Worm (Caenorhabditis elegans) whole organism, L2 larva: Measurements from ENCODE around the gene pes-8.
A peak's percentile ranks its signal among the peaks of the same experiment; 100 is the strongest.

Experiments
- C34F6.9 ChIP-seq: fragments of 150-350 bp; optimal IDR thresholded peaks from 2 replicates; lab custom pipeline; 2014; ENCODE audit warnings: missing biosample characterization, missing genetic modification characterization
- F13H6.1 ChIP-seq: sonication (generic microtip); optimal IDR thresholded peaks from 2 replicates; lab custom pipeline; 2016; ENCODE audit warnings: missing genetic modification characterization, missing compliant biosample characterization
- R02D3.7 ChIP-seq: fragments of 150-350 bp; optimal IDR thresholded peaks from 2 replicates; lab custom pipeline; 2014; ENCODE audit warnings: missing biosample characterization, missing genetic modification characterization
- Y55F3AM.14 ChIP-seq: fragments of 200-800 bp; sonication (Bioruptor generic); optimal IDR thresholded peaks from 2 replicates; lab custom pipeline; 2018; ENCODE audit warnings: mild to moderate bottlenecking, missing genetic modification characterization, missing compliant biosample characterization
- ZK546.5 ChIP-seq: sonication (generic microtip); optimal IDR thresholded peaks from 2 replicates; lab custom pipeline; 2017; ENCODE audit warnings: missing biosample characterization, missing genetic modification characterization
- aly-2 ChIP-seq: fragments of 150-350 bp; optimal IDR thresholded peaks from 2 replicates; lab custom pipeline; 2014; ENCODE audit warnings: missing biosample characterization, missing genetic modification characterization
- ama-1 ChIP-seq: fragments of 150-350 bp; optimal IDR thresholded peaks from 2 replicates; lab custom pipeline; 2018; ENCODE audit warnings: inconsistent platforms
- blmp-1 ChIP-seq: sonication (generic microtip); optimal IDR thresholded peaks from 2 replicates; lab custom pipeline; 2017; ENCODE audit warnings: missing genetic modification characterization, mild to moderate bottlenecking, missing compliant biosample characterization, antibody characterized with exemption, moderate library complexity; ENCODE audit not compliant: insufficient read depth
- ceh-16 ChIP-seq: fragments of 150-350 bp; optimal IDR thresholded peaks from 2 replicates; lab custom pipeline; 2014; ENCODE audit warnings: missing biosample characterization, missing genetic modification characterization
- ceh-82 ChIP-seq: fragments of 150-350 bp; optimal IDR thresholded peaks from 2 replicates; lab custom pipeline; 2014; ENCODE audit warnings: missing biosample characterization, missing genetic modification characterization
- crh-2 ChIP-seq: sonication (generic microtip); optimal IDR thresholded peaks from 2 replicates; lab custom pipeline; 2017; ENCODE audit warnings: missing biosample characterization, missing genetic modification characterization
- dmd-4 ChIP-seq: sonication (generic microtip); optimal IDR thresholded peaks from 2 replicates; lab custom pipeline; 2017; ENCODE audit warnings: missing biosample characterization, missing genetic modification characterization
- egl-27 ChIP-seq: sonication (generic microtip); optimal IDR thresholded peaks from 3 replicates; lab custom pipeline; 2017; ENCODE audit warnings: missing biosample characterization, missing genetic modification reagents, missing genetic modification characterization
- elt-1 ChIP-seq: fragments of 150-350 bp; optimal IDR thresholded peaks from 2 replicates; lab custom pipeline; 2014; ENCODE audit warnings: missing biosample characterization, missing genetic modification characterization
- elt-3 ChIP-seq: sonication (generic microtip); optimal IDR thresholded peaks from 2 replicates; lab custom pipeline; 2017; ENCODE audit warnings: missing biosample characterization, missing genetic modification characterization
- fos-1 ChIP-seq: fragments of 150-350 bp; optimal IDR thresholded peaks from 2 replicates; lab custom pipeline; 2014; ENCODE audit warnings: missing biosample characterization, missing genetic modification characterization
- gmeb-1 ChIP-seq: fragments of 150-350 bp; optimal IDR thresholded peaks from 2 replicates; lab custom pipeline; 2014; ENCODE audit warnings: missing biosample characterization, missing genetic modification characterization
- lin-11 ChIP-seq: fragments of 150-350 bp; sonication (generic microtip); optimal IDR thresholded peaks from 2 replicates; lab custom pipeline; 2014; ENCODE audit warnings: missing biosample characterization, missing genetic modification characterization, inconsistent platforms, mixed read lengths
- lin-13 ChIP-seq: fragments of 150-350 bp; optimal IDR thresholded peaks from 2 replicates; lab custom pipeline; 2014; ENCODE audit warnings: missing biosample characterization, missing genetic modification reagents, missing genetic modification characterization
- lin-39 ChIP-seq: fragments of 150-350 bp; optimal IDR thresholded peaks from 2 replicates; lab custom pipeline; 2014; ENCODE audit warnings: missing biosample characterization, missing genetic modification reagents, missing genetic modification characterization
- mab-5 ChIP-seq: fragments of 150-350 bp; optimal IDR thresholded peaks from 2 replicates; lab custom pipeline; 2014; ENCODE audit warnings: missing biosample characterization, missing genetic modification characterization
- mbf-1 ChIP-seq: sonication (generic microtip); optimal IDR thresholded peaks from 2 replicates; lab custom pipeline; 2017; ENCODE audit warnings: missing biosample characterization, missing genetic modification characterization
- mdl-1 ChIP-seq, 2 experiments: fragments of 150-350 bp in 1 of 2; sonication (generic microtip) in 1 of 2; optimal IDR thresholded peaks; 2 replicates each; lab custom pipeline; 2017; ENCODE audit warnings: missing biosample characterization in 2 of 2, missing genetic modification characterization in 2 of 2
- nhr-10 ChIP-seq: sonication (generic microtip); optimal IDR thresholded peaks from 2 replicates; lab custom pipeline; 2017; ENCODE audit warnings: missing biosample characterization, missing genetic modification characterization
- nhr-129 ChIP-seq: fragments of 150-350 bp; optimal IDR thresholded peaks from 2 replicates; lab custom pipeline; 2014; ENCODE audit warnings: missing biosample characterization, missing genetic modification characterization
- nhr-21 ChIP-seq: fragments of 150-350 bp; optimal IDR thresholded peaks from 2 replicates; lab custom pipeline; 2014; ENCODE audit warnings: missing biosample characterization, missing genetic modification characterization
- nhr-23 ChIP-seq: fragments of 150-350 bp; optimal IDR thresholded peaks from 2 replicates; lab custom pipeline; 2014; ENCODE audit warnings: missing biosample characterization, missing genetic modification reagents, missing genetic modification characterization
- nhr-237 ChIP-seq: fragments of 150-350 bp; optimal IDR thresholded peaks from 2 replicates; lab custom pipeline; 2014; ENCODE audit warnings: missing biosample characterization, missing genetic modification characterization
- nhr-25 ChIP-seq: fragments of 150-350 bp; sonication (generic microtip); optimal IDR thresholded peaks from 3 replicates; lab custom pipeline; 2014; ENCODE audit warnings: missing biosample characterization, missing genetic modification characterization
- sem-4 ChIP-seq: fragments of 150-350 bp; optimal IDR thresholded peaks from 2 replicates; lab custom pipeline; 2014; ENCODE audit warnings: missing biosample characterization, missing genetic modification reagents, missing genetic modification characterization
- skn-1 ChIP-seq: sonication (generic microtip); optimal IDR thresholded peaks from 2 replicates; lab custom pipeline; 2017; ENCODE audit warnings: missing biosample characterization, missing genetic modification characterization
- sma-9 ChIP-seq, 2 experiments: fragments of 150-350 bp in 1 of 2; sonication (generic microtip) in 1 of 2; optimal IDR thresholded peaks; 2 replicates each; lab custom pipeline; 2014 to 2016; ENCODE audit warnings: missing genetic modification characterization in 2 of 2, mild to moderate bottlenecking in 1 of 2, missing biosample characterization in 1 of 2, missing compliant biosample characterization in 1 of 2, missing genetic modification reagents in 1 of 2, moderate library complexity in 1 of 2
- snpc-4 ChIP-seq: fragments of 150-350 bp; optimal IDR thresholded peaks from 2 replicates; lab custom pipeline; 2014; ENCODE audit warnings: missing biosample characterization, missing genetic modification characterization
- unc-55 ChIP-seq: fragments of 150-350 bp; sonication (generic microtip); optimal IDR thresholded peaks from 3 replicates; lab custom pipeline; 2014; ENCODE audit warnings: missing biosample characterization, missing genetic modification reagents, missing genetic modification characterization
- zag-1 ChIP-seq: fragments of 150-350 bp; optimal IDR thresholded peaks from 2 replicates; lab custom pipeline; 2014; ENCODE audit warnings: missing biosample characterization, missing genetic modification characterization
- ztf-1 ChIP-seq: fragments of 200-800 bp; sonication (Bioruptor generic); conservative IDR thresholded peaks from 2 replicates; pipeline ENCODE4 v1.3.6; 2022; ENCODE audit warnings: missing genetic modification characterization, missing compliant biosample characterization
- ztf-11 ChIP-seq: sonication (generic microtip); optimal IDR thresholded peaks from 2 replicates; lab custom pipeline; 2017; ENCODE audit warnings: missing biosample characterization, missing genetic modification characterization
- ztf-4 ChIP-seq: fragments of 150-350 bp; optimal IDR thresholded peaks from 2 replicates; lab custom pipeline; 2014; ENCODE audit warnings: missing biosample characterization, missing genetic modification characterization

The pes-8 gene

DNA sequence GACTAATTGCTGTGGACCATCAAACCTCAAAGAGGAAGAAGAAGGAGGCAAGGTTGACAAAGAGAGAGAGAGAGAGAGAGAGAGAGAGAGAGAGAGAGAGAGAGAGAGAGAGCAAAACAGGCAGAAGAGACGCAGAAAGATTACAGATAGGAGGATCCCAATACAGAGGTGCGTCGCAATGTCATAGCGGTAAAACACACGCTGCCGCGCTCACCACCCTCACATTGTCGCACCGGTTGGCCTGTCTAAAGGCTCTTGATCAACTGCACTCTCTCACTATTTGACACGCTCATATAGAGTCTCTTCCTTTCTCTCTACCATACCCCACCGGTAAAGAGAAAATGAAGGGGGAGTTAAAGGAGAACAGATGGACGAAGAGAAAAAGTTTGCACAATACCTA is 26.3 kb upstream of the pes-8 start:
- no peak for TF ChIP-seq unc-55 (GFP tag; lab: Kevin White, UChicago)
- peak in 1 of 2 experiments; percentile 5 for TF ChIP-seq mdl-1 (tag; optimal IDR thresholded peaks at IDR 0.05; lab: Kevin White, UChicago)
- peak; percentile 63 for TF ChIP-seq fos-1
- TF ChIP-seq C34F6.9 (tag; lab: Kevin White, UChicago), result no peak
- TF ChIP-seq elt-3 (tag; lab: Kevin White, UChicago), result no peak
- TF ChIP-seq F13H6.1 (tag; lab: Kevin White, UChicago), result peak; percentile 60
- peak; percentile 22 for TF ChIP-seq crh-2 (tag; lab: Kevin White, UChicago)
- no peak for TF ChIP-seq ZK546.5 (tag; lab: Kevin White, UChicago)
- no peak for TF ChIP-seq elt-1
- TF ChIP-seq ztf-1, result no peak
- no peak for TF ChIP-seq ama-1
- TF ChIP-seq nhr-21, result peak; percentile 10
- TF ChIP-seq ztf-4, result no peak
- no peak for TF ChIP-seq egl-27
- TF ChIP-seq nhr-23 (tag; lab: Kevin White, UChicago), result no peak
- peak; percentile 14 for TF ChIP-seq nhr-25 (tag; lab: Kevin White, UChicago)
- peak; percentile 56 for TF ChIP-seq sma-9 (GFP tag; optimal IDR thresholded peaks at IDR 0.05; lab: Kevin White, UChicago)
- no peak for TF ChIP-seq sma-9 (tag; optimal IDR thresholded peaks at IDR 0.05; lab: Kevin White, UChicago)
- peak; percentile 43 for TF ChIP-seq blmp-1
- peak; percentile 20 for TF ChIP-seq nhr-129 (tag; lab: Kevin White, UChicago)
- TF ChIP-seq snpc-4 (tag; lab: Kevin White, UChicago), result no peak
- no peak for TF ChIP-seq ceh-82 (tag; lab: Kevin White, UChicago)
- peak; percentile 8 for TF ChIP-seq gmeb-1 (tag; lab: Kevin White, UChicago)

DNA sequence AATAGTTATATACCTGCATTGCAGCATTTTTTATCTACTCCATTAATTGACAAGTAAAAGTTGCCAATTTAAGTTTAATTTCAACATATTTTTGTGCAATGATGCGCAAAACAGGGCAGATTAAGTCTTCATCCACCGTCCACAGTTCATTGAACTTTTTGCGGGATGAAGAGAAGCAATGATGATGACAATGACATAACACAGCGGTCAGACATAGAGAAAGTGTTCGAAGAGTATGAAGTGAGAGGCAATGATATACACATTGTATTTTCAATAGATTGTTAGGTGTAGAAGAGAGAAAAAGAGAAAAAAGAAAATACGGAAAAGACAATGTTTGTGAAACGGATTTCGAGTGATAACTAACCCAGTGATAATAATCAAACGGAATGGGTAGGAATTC is 24.7 kb upstream of the pes-8 start:
- TF ChIP-seq nhr-21 (peak; percentile 31), ZK546.5 (tag; lab: Kevin White, UChicago) (no peak)

DNA sequence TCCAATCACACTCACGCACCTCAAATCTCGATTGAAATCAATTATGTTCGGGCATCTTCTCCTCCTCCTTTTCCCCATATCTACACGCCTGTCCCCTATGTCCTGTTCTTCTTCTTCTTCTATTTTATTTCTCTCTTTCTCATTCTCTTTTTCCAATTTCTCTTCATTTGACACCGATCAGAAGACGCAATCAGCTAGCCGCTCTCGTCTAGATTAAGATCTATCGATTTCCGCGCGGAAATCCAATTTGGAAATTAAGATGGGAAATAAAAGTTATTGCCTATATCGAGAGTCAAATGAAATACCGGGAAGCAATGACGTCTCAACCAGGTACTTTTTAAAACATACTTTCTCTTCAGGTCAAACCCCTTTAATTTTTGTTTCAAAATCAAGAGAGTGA is 23.1 kb upstream of the pes-8 start:
- TF ChIP-seq ceh-16 (peak; percentile 97), fos-1 (peak; percentile 6), skn-1 (tag; lab: Kevin White, UChicago) (no peak), ztf-1 (no peak), nhr-21 (peak; percentile 19), ama-1 (no peak), elt-3 (tag; lab: Kevin White, UChicago) (no peak), crh-2 (tag; lab: Kevin White, UChicago) (no peak), nhr-237 (tag; lab: Kevin White, UChicago) (no peak), snpc-4 (tag; lab: Kevin White, UChicago) (no peak), nhr-23 (tag; lab: Kevin White, UChicago) (no peak), C34F6.9 (tag; lab: Kevin White, UChicago) (peak; percentile 25), zag-1 (tag; lab: Kevin White, UChicago) (no peak), mab-5 (tag; lab: Kevin White, UChicago) (no peak), sma-9 (GFP tag; optimal IDR thresholded peaks at IDR 0.05; lab: Kevin White, UChicago) (peak; percentile 50), sma-9 (tag; optimal IDR thresholded peaks at IDR 0.05; lab: Kevin White, UChicago) (no peak), nhr-25 (tag; lab: Kevin White, UChicago) (peak; percentile 23), sem-4 (tag; lab: Kevin White, UChicago) (peak; percentile 70), lin-11 (tag; lab: Kevin White, UChicago) (no peak), nhr-129 (tag; lab: Kevin White, UChicago) (no peak), mbf-1 (tag; lab: Kevin White, UChicago) (no peak), lin-13 (no peak), ztf-4 (no peak), R02D3.7 (tag; lab: Kevin White, UChicago) (no peak), blmp-1 (peak; percentile 14), aly-2 (no peak), lin-39 (tag; lab: Kevin White, UChicago) (no peak), Y55F3AM.14 (GFP tag; lab: Kevin White, UChicago) (no peak), elt-1 (peak; percentile 72), nhr-10 (no peak)
- TF ChIP-seq, all 48 proteins: peak for 9

DNA sequence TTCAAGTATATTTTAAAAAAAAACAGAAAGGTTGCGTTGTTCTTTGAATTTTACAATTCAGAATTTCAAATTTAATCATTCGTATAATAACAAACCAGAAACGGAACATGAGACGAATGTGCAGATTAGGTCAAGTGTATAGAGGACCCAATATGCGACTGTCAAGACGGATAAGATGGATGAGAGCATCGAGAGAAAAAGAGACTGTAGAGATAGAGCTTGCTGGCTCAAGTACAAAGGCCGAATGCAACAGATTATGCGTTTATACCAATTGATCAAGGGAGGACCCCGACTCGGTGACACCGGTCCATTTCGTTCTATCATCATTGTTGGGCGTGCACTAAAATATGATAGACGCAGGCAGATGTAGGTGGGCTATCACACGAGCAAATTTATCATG is 21.3 kb upstream of the pes-8 start:
- no peak for TF ChIP-seq nhr-23 (tag; lab: Kevin White, UChicago)
- TF ChIP-seq snpc-4 (tag; lab: Kevin White, UChicago), result no peak
- no peak for TF ChIP-seq gmeb-1 (tag; lab: Kevin White, UChicago)
- no peak for TF ChIP-seq ZK546.5 (tag; lab: Kevin White, UChicago)
- TF ChIP-seq dmd-4 (tag; lab: Kevin White, UChicago), result no peak
- TF ChIP-seq ztf-11 (tag; lab: Kevin White, UChicago), result no peak
- no peak for TF ChIP-seq mdl-1 (tag; optimal IDR thresholded peaks at IDR 0.05; lab: Kevin White, UChicago)
- no peak for TF ChIP-seq crh-2 (tag; lab: Kevin White, UChicago)
- TF ChIP-seq ceh-82 (tag; lab: Kevin White, UChicago), result no peak
- no peak for TF ChIP-seq blmp-1
- no peak for TF ChIP-seq sem-4 (tag; lab: Kevin White, UChicago)
- TF ChIP-seq Y55F3AM.14 (GFP tag; lab: Kevin White, UChicago), result no peak
- no peak for TF ChIP-seq ztf-1
- no peak for TF ChIP-seq sma-9 (GFP tag; optimal IDR thresholded peaks at IDR 0.05; lab: Kevin White, UChicago)
- no peak for TF ChIP-seq sma-9 (tag; optimal IDR thresholded peaks at IDR 0.05; lab: Kevin White, UChicago)
